Worm (Caenorhabditis elegans): ENCODE measurements around the gene R10D12.13.
A peak's percentile ranks its signal among the peaks of the same experiment; 100 is the strongest.

The R10D12.13 gene

ce11 chrV:13961927-13962419, at the start of gene R10D12.13, which contains the start of gene algn-13 (continued):
- no peak for TF ChIP-seq dpff-1 (tag; optimal IDR thresholded peaks at IDR 0.05)
- peak; percentile 54 for TF ChIP-seq tbp1 (GFP tag; optimal IDR thresholded peaks at IDR 0.05)
- TF ChIP-seq him-1 (tag; optimal IDR thresholded peaks at IDR 0.05): no peak
- peak; percentile 37; the same call in 1 of the 2 replicates for TF ChIP-seq nfyb-1 (GFP tag; IDR thresholded peaks at IDR 0.05)
- peak; percentile 37 for TF ChIP-seq ztf-18 (tag; optimal IDR thresholded peaks at IDR 0.05)
- no peak for TF ChIP-seq madf-3 (GFP tag; IDR thresholded peaks at IDR 0.05)
- TF ChIP-seq ceh-91 (GFP tag; IDR thresholded peaks at IDR 0.05): peak; percentile 67
- peak; percentile 57 for TF ChIP-seq F49E8.2 (tag; optimal IDR thresholded peaks at IDR 0.05; ENCODE audit: insufficient read depth)
- no peak for TF ChIP-seq nhr-179 (tag; optimal IDR thresholded peaks at IDR 0.05)
- no peak for TF ChIP-seq repo-1 (tag; optimal IDR thresholded peaks at IDR 0.05)
- peak; percentile 76 for TF ChIP-seq madf-8 (GFP tag; conservative IDR thresholded peaks at IDR 0.05)
- TF ChIP-seq hrde-1 (tag; optimal IDR thresholded peaks at IDR 0.05; ENCODE audit: borderline replicate concordance): peak; percentile 9
- TF ChIP-seq T07F8.4 (tag; optimal IDR thresholded peaks at IDR 0.05): no peak
- TF ChIP-seq attf-5 (GFP tag; optimal IDR thresholded peaks at IDR 0.05): peak; percentile 54
- no peak for TF ChIP-seq egl-44 (GFP tag; IDR thresholded peaks at IDR 0.05)
- no peak for TF ChIP-seq F57C9.4 (tag; optimal IDR thresholded peaks at IDR 0.05)
- no peak for TF ChIP-seq Y56A3A.18 (GFP tag; IDR thresholded peaks at IDR 0.05)
- TF ChIP-seq Y53F4B.3 (GFP tag; IDR thresholded peaks at IDR 0.05): no peak
- TF ChIP-seq K12H6.12 (tag; optimal IDR thresholded peaks at IDR 0.05): no peak
- no peak for TF ChIP-seq nfya-2 (GFP tag; IDR thresholded peaks at IDR 0.05)
- TF ChIP-seq mcd-1 (GFP tag; IDR thresholded peaks at IDR 0.05): peak; percentile 75
- no peak for TF ChIP-seq cebp-2 (GFP tag; IDR thresholded peaks at IDR 0.05)
- no peak for TF ChIP-seq akir-1 (GFP tag; optimal IDR thresholded peaks at IDR 0.05)
- no peak for TF ChIP-seq sdz-38 (tag; optimal IDR thresholded peaks at IDR 0.05)
- TF ChIP-seq ztf-22 (GFP tag; optimal IDR thresholded peaks at IDR 0.05): no peak
- no peak for TF ChIP-seq rec-8 (tag; optimal IDR thresholded peaks at IDR 0.05)
- no peak for TF ChIP-seq let-607 (tag; optimal IDR thresholded peaks at IDR 0.05)
- TF ChIP-seq pbrm-1 (GFP tag; IDR thresholded peaks at IDR 0.05): peak; percentile 78
- no peak for TF ChIP-seq ceh-58 (GFP tag; IDR thresholded peaks at IDR 0.05)
- TF ChIP-seq bed-2 (GFP tag; IDR thresholded peaks at IDR 0.05): no peak

- no peak for TF ChIP-seq F33H1.4 (GFP tag; IDR thresholded peaks at IDR 0.05)
- no peak for TF ChIP-seq dpl-1 (GFP tag; optimal IDR thresholded peaks at IDR 0.05)
- TF ChIP-seq hmg-20 (GFP tag; IDR thresholded peaks at IDR 0.05): no peak
- no peak for TF ChIP-seq aptf-3 (GFP tag; IDR thresholded peaks at IDR 0.05)
Observed at ce11 chrV:13915390-13915789, 46.8 kb upstream of the R10D12.13 start, which contains the start of gene gcy-32. TSS of gene gcy-32 (minus strand) at chrV:13915490.

ce11 chrV:13916196-13916595, 46.0 kb upstream of the R10D12.13 start, which contains the start of gene str-252:
TSS of gene str-252 (plus strand) at chrV:13916496.
- TF ChIP-seq F57C9.4 (tag; optimal IDR thresholded peaks at IDR 0.05): no peak
- TF ChIP-seq lsy-27 (tag; optimal IDR thresholded peaks at IDR 0.05; ENCODE audit: borderline replicate concordance, insufficient read depth): no peak
- TF ChIP-seq dpff-1 (tag; optimal IDR thresholded peaks at IDR 0.05): no peak
- no peak for TF ChIP-seq D2030.7 (GFP tag; IDR thresholded peaks at IDR 0.05)
- no peak for TF ChIP-seq chd-7 (tag; optimal IDR thresholded peaks at IDR 0.05)
- no peak for TF ChIP-seq snpc-3.4 (tag; optimal IDR thresholded peaks at IDR 0.05)
- no peak for TF ChIP-seq snpc-4 (GFP tag; optimal IDR thresholded peaks at IDR 0.05)
- TF ChIP-seq snpc-4 (tag; optimal IDR thresholded peaks at IDR 0.05): no peak
- TF ChIP-seq egl-44 (GFP tag; IDR thresholded peaks at IDR 0.05): no peak
- TF ChIP-seq rcor-1 (GFP tag; IDR thresholded peaks at IDR 0.05): no peak
- TF ChIP-seq ztf-6 (GFP tag; IDR thresholded peaks at IDR 0.05): no peak
- TF ChIP-seq C17E4.6 (GFP tag; IDR thresholded peaks at IDR 0.05): no peak
- TF ChIP-seq attf-3 (GFP tag; conservative IDR thresholded peaks at IDR 0.05): no peak
- no peak for TF ChIP-seq Y67H2A.10 (GFP tag; conservative IDR thresholded peaks at IDR 0.05)
- no peak for TF ChIP-seq cebp-1 (GFP tag; IDR thresholded peaks at IDR 0.05)
- no peak for TF ChIP-seq cebp-1 (tag; optimal IDR thresholded peaks at IDR 0.05)

All from whole organism, young adult.